Worm (Caenorhabditis elegans): Measurements from ENCODE around the gene fbxc-45.
"Not testable (repeated sequence)": the region's sequence is repeated elsewhere in the genome, so short reads cannot be mapped to it uniquely, and the experiment has no call there.

ce11 chrIV:2901973-2902372 lies 20.1 kb downstream of the fbxc-45 start:
- not testable (repeated sequence) for TF ChIP-seq T07F8.4 (tag; optimal IDR thresholded peaks at IDR 0.05); C17E4.6 (GFP tag; IDR thresholded peaks at IDR 0.05); hsf-1 (GFP tag; IDR thresholded peaks at IDR 0.05); mxl-1 (tag; optimal IDR thresholded peaks at IDR 0.05); aptf-3 (GFP tag; IDR thresholded peaks at IDR 0.05); D2030.7 (GFP tag; IDR thresholded peaks at IDR 0.05); unc-62 (GFP tag; optimal IDR thresholded peaks at IDR 0.05); Y53F4B.3 (GFP tag; IDR thresholded peaks at IDR 0.05); aptf-2 (GFP tag; conservative IDR thresholded peaks at IDR 0.05)
- peak; percentile 89 for TF ChIP-seq mcd-1 (GFP tag; IDR thresholded peaks at IDR 0.05)
